Worm (Caenorhabditis elegans): Measurements from ENCODE around the gene cam-1.
A peak's percentile ranks its signal among the peaks of the same experiment; 100 is the strongest.

The cam-1 gene

DNA sequence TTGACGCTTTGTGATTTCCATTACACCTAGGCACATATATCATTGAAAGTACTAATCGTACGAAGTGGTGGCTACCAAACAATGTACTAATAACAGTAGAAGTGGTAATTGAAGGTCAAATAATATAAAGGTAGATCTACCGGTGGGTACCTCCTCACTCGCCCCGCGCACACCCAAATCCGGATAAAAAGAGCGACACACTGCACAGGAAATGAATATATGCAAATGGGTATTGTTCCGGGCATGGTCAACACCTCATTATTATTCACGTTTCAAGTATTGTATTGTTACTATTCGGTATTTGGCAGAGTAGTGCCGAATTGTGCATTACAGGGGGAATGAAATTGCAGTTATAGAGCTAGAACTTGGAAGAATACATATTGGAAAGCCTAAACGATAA, 43.9 kb downstream of the cam-1 start:
- no peak for TF ChIP-seq tbp1 (GFP tag; optimal IDR thresholded peaks at IDR 0.05)

DNA sequence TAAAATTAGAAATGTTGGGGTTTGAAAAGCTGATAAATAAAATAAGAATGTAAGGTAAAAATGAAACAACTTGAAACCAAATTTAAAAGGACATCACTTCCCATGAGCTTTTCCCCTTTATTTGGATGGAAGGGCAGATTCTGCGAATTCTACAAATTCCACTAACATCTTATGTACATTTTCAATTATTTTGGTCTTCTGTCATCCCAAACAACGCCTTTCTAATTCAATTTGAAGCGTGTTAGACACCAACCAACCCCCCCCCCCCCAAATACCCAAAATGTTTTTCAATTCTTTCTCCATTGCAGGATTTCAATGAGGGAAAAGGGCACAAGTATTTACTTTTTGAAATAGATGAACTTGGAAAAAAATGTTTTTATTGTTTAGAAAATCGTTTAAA, 44.4 kb downstream of the cam-1 start:
- TF ChIP-seq akir-1 (GFP tag; optimal IDR thresholded peaks at IDR 0.05): no peak
- no peak for TF ChIP-seq unc-62 (GFP tag; optimal IDR thresholded peaks at IDR 0.05)
- no peak for TF ChIP-seq D2030.7 (GFP tag; IDR thresholded peaks at IDR 0.05)
- no peak for TF ChIP-seq F33H1.4 (GFP tag; IDR thresholded peaks at IDR 0.05)

DNA sequence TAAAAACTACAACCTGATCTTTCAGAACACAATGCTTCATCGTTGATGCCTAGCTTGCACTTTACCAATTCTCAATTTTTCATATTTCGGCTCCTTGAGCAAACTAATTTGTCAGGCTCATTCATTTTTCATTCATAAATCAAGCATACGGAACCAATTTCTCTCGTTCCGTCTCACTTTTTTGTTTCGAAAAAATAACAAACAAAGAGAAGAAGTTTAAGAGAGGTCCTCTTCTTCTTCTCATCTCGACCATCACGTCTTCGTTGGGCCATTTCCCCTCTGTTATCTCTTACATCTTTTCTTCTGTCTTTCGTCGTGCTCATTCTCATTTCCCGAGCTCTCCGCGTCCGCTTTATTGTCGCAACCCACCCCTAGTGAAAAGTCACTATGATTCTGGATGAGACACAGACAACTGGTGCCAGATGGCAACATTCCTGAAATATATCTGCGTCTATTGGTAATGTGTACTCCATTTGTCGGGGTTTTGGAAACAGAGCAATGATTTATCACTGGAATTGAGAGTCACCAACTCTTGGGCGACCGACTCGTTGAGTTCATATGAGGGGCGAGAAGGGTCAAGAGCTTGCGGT, 45.3 kb downstream of the cam-1 start:
- no peak for TF ChIP-seq B0019.2 (GFP tag; conservative IDR thresholded peaks at IDR 0.05)
- no peak for TF ChIP-seq mxl-1 (tag; optimal IDR thresholded peaks at IDR 0.05)
- TF ChIP-seq nhr-90 (tag; optimal IDR thresholded peaks at IDR 0.05): no peak
- no peak for TF ChIP-seq gei-17 (GFP tag; optimal IDR thresholded peaks at IDR 0.05)
- no peak for TF ChIP-seq chd-7 (tag; optimal IDR thresholded peaks at IDR 0.05)
- no peak for TF ChIP-seq tlf-1 (GFP tag; optimal IDR thresholded peaks at IDR 0.05)
- no peak for TF ChIP-seq repo-1 (tag; optimal IDR thresholded peaks at IDR 0.05)
- TF ChIP-seq lin-54 (GFP tag; optimal IDR thresholded peaks at IDR 0.05): no peak
- no peak for TF ChIP-seq ZK185.1 (tag; optimal IDR thresholded peaks at IDR 0.05; ENCODE audit: poor library complexity, severe bottlenecking)
- TF ChIP-seq madf-6 (GFP tag; IDR thresholded peaks at IDR 0.05): no peak
- TF ChIP-seq madf-8 (GFP tag; conservative IDR thresholded peaks at IDR 0.05): no peak
- TF ChIP-seq rec-8 (tag; optimal IDR thresholded peaks at IDR 0.05): no peak
- TF ChIP-seq let-607 (tag; optimal IDR thresholded peaks at IDR 0.05): no peak

DNA sequence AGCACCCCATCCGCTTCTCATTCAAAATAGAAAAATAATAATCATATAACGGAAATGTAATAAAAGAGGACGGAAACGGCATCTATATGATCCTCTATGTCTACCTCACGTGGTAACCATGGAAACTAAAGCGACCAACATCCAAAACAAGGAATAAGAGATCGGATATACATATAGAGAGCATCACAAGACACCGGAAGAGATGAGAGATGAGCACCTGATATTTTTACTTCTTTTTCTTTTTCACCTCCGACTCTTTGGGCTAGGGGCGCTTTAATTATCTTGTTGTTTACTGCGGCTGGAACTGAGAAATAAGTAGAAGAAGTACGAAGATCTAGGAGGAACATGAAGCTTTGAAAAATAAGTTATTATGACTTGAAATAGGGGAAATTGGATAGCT, 46.3 kb downstream of the cam-1 start:
- TF ChIP-seq zim-3 (tag; optimal IDR thresholded peaks at IDR 0.05): no peak
- no peak for TF ChIP-seq attf-5 (GFP tag; optimal IDR thresholded peaks at IDR 0.05)
- no peak for TF ChIP-seq nhr-27 (tag; optimal IDR thresholded peaks at IDR 0.05)
- TF ChIP-seq ztf-25 (GFP tag; IDR thresholded peaks at IDR 0.05): no peak
- TF ChIP-seq aptf-3 (GFP tag; IDR thresholded peaks at IDR 0.05): no peak

DNA sequence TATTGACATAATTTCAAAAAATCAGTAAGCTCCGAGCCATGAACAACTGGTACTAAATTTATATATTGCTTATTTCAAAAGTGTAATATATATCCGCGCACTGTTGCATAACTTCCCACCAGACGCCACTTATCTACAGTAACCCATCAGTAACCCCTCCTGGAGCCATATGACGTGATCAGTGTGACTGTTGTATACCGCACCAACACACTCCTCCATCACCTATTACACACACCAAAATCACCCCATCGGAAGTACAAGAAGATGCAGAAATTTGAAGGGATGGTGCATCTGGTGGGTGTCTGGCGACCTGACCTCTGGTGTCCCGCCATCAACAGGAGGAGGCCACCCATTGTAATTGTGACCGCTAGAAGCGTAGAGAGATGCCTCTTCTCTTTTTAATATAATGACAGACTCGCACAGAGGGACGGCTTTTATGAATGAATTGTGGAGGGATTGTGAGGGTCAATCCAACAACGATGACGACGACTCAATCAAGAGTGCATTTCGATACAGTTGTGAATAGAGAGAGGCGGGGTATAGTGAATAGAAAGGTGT, 47.2 kb downstream of the cam-1 start:
- 0 out of 2 replicates have a peak, but pooled peaks have one; percentile 9 for TF ChIP-seq zfh-2 (GFP tag; conservative IDR thresholded peaks at IDR 0.05)
- no peak for TF ChIP-seq F33H1.4 (GFP tag; IDR thresholded peaks at IDR 0.05)
- no peak for TF ChIP-seq him-1 (tag; optimal IDR thresholded peaks at IDR 0.05)

DNA sequence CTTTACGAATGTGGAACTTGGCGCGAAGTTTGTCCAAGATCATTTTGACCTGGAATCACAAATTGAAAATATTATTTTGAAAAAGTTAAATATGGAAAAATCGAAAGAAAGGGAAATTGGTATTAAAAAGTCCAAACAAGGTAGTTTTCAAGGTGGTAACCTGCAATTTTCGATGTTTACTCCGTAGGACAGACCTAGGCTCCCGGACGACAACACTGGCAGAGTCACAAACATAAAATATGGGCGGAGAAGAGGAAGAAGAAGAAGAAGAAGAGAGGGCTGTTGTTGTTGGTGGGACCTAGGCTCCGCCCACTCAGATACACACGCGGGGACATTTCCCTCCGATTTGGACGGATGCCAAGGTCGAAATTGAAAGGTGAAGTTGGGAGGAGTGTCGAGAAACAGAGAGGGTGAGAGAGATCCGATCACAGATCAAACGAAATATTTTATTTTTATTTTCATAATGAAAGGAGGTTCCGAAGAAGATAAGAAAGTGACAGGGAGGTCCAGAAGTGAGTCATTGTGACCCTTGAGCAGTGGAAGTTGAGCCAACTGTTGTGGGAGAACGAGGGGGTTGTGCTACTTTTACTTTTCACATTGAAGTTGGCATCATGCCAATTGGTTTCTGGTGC, 48.1 kb downstream of the cam-1 start, which contains the start of gene aqp-2:
Gene aqp-2, minus strand, starts transcription at position 51 of the 632 bp plus-strand sequence.
- TF ChIP-seq snpc-1.1 (tag; optimal IDR thresholded peaks at IDR 0.05; ENCODE audit: insufficient read depth) (no peak), nhr-80 (tag; optimal IDR thresholded peaks at IDR 0.05) (no peak), snpc-4 (GFP tag; optimal IDR thresholded peaks at IDR 0.05) (no peak), snpc-4 (tag; optimal IDR thresholded peaks at IDR 0.05) (no peak), attf-3 (GFP tag; conservative IDR thresholded peaks at IDR 0.05) (no peak), zfh-2 (GFP tag; conservative IDR thresholded peaks at IDR 0.05) (0 out of 2 replicates have a peak, but pooled peaks have one; percentile 28)

Data from whole organism, young adult.